Fruit fly (Drosophila melanogaster) Kc167 (cell line): ENCODE measurements around the gene CG17260.

Source experiments
- Myc ChIP-seq: fragments of >200 bp; optimal IDR thresholded peaks from 2 replicates; lab custom pipeline; 2017; ENCODE audit warnings: missing external identifiers
- Sin3A ChIP-seq: fragments of >200 bp; optimal IDR thresholded peaks from 2 replicates; lab custom pipeline; 2018; ENCODE audit warnings: missing external identifiers
- h ChIP-seq: fragments of >200 bp; optimal IDR thresholded peaks from 3 replicates; lab custom pipeline; 2018; ENCODE audit warnings: missing external identifiers
- insv ChIP-seq: fragments of >200 bp; optimal IDR thresholded peaks from 3 replicates; lab custom pipeline; 2018; ENCODE audit warnings: missing external identifiers
- psq ChIP-seq: fragments of >200 bp; optimal IDR thresholded peaks from 2 replicates; lab custom pipeline; 2017; ENCODE audit warnings: missing external identifiers
- ttk ChIP-seq: sonication (Bioruptor generic); optimal IDR thresholded peaks from 2 replicates; lab custom pipeline; 2017; ENCODE audit warnings: missing external identifiers

The CG17260 gene

DNA sequence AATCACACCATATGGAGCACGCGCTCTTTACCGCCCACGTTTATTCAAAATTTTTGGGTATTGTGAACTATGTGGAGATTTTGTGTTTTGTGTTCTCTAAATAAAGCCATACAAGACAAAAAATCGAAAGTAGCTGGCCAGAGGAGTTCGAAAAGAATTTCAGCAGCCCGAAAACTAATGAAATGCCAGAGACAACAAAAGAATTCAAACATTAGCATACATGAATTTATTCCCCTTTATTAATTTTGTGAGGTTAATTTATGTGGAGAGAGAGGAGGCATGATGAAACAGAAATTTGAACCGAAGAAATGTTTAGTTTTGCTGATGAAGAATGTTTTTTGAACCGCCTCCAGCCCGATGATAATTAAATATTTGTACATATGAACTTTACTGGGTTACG, 30.8 kb upstream of the CG17260 start:
- TF ChIP-seq Sin3A (lab: Kevin White, UChicago) (no peak), Myc (lab: Kevin White, UChicago) (no peak), h (lab: Kevin White, UChicago) (no peak), insv (no peak), psq (lab: Kevin White, UChicago) (no peak), ttk (lab: Kevin White, UChicago) (no peak)

DNA sequence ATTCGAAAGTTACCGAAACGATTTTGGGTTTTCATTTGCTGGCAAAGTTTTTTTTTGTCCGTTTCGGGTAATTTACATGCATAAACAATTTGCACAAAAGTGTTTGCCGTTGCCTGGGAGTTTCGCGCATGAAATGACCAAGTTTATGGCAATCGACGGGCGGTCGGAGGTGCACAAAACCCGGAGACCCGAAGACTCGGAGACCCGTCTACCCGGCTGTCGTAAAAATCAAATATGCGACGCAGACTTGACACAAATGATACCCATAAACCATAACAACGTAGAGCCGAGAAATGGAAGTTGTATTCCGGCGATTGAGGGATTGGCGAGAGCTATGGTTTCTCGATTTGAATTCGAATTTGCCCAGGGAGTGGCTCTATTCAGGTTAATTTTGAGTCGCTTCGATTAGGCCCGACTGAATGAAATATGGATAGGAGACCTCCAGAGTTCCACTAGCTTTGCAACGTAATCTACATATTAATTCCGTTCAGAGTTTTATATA, 30.1 kb upstream of the CG17260 start:
- TF ChIP-seq insv (no peak), h (lab: Kevin White, UChicago) (no peak), Sin3A (lab: Kevin White, UChicago) (no peak), ttk (lab: Kevin White, UChicago) (no peak), psq (lab: Kevin White, UChicago) (no peak), Myc (lab: Kevin White, UChicago) (no peak)

DNA sequence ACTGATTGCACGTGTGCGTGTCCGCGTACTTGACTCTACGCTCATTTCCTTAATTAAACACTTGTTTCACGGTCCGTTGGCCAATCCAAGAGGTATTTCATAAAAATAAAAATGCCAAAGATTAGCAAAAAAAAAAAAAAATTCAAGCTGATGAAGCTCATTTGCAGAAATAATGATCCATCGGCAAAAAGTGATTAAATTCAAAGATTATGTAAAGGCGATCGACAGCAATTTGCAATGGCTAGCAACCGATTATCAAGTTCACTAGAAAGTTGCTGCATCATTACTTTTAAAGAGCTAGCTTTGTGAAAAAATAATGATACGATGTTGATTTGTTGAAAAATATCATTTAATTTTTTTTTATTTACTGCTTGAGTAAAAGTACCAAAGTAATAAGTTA, 27.6 kb upstream of the CG17260 start:
- no peak for TF ChIP-seq insv
- no peak for TF ChIP-seq ttk (lab: Kevin White, UChicago)

DNA sequence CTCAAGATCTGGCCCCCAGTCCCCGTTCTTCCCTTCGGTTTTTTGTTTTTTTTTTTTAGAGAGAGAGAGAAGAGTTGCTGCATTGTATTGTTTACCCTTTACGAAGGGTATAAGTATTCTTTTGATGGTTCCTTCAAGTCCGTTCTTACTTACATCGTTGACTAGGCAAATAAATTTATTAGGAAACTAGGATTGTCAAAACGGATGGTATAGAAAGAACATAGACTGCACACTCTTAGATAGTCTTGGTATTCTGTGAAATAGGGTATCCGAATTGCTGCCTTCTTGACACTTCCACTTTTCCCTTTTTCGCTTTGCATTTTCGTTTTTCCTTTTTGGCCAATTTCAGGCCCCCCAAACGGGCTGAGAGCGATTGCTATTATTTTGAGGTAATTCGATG, 25.5 kb upstream of the CG17260 start:
- TF ChIP-seq ttk (lab: Kevin White, UChicago) (no peak), insv (no peak), Sin3A (lab: Kevin White, UChicago) (no peak), psq (lab: Kevin White, UChicago) (no peak), Myc (lab: Kevin White, UChicago) (no peak), h (lab: Kevin White, UChicago) (no peak)

DNA sequence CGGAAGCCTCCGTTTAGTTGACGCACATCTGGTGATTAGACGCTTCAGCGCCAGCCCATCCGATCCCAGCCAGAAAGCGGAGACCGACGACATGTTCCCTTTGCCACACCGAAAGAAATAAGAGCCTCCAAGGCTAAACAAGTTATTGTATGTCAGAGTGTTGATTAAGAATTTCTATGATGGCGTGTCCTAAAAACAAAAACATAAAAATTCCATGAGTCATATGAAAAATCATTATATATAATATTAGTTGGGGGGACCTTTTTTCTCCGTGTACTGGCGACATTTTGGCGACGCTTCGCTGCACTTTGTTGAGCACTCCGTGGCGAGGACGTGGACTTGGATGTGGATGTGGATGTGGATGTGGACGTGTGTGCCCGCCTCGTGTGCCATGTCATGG, 24.2 kb upstream of the CG17260 start:
- no peak for TF ChIP-seq ttk (lab: Kevin White, UChicago)
- no peak for TF ChIP-seq Sin3A (lab: Kevin White, UChicago)
- TF ChIP-seq h (lab: Kevin White, UChicago) = no peak
- TF ChIP-seq insv = no peak
- no peak for TF ChIP-seq Myc (lab: Kevin White, UChicago)
- TF ChIP-seq psq (lab: Kevin White, UChicago) = no peak

DNA sequence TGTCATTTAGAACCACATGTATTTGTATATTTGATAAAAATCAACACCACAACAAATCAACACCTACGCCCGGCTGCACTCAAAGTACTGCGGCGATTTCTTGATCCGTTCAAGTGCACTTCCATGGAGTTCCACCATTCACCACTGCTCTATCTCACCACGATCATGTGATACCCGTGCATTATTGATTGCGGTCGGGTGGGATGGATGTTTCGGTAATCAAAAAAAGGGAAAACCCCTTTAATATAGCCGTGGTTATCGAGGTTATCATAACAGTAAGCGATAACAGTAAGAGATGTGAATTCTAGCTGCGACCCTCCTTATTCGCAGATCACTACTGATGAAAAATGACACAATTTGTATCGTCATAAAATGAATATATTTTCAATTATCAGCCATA, 18.8 kb upstream of the CG17260 start, which contains the start of the genes CG17224 and CG17264:
CG17224 (minus strand) TSS at position 97 of the 400 bp plus-strand sequence.
CG17264 (plus strand) TSS at position 297 of the 400 bp plus-strand sequence.
- TF ChIP-seq ttk (lab: Kevin White, UChicago) (no peak), h (lab: Kevin White, UChicago) (no peak), insv (no peak), psq (lab: Kevin White, UChicago) (no peak), Myc (lab: Kevin White, UChicago) (no peak), Sin3A (lab: Kevin White, UChicago) (no peak)

DNA sequence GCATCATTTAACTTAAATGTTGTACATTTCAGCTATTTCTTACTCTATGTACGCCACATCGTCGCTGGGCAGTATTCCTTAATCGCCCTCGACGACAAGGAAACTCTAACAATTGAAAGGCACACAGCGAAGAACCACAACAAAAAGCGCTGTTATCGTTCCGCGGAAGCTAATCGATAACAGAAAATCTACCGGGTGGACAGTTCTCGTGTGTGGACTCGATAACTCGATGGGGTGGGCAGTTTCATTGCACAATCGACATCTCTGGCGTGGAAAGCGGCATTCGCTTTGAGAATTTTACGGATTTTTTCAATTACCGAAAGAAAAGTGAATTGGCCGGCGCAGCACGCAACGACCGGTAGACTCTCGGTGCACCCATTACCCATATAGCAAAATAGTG, 14.0 kb upstream of the CG17260 start, which contains the start of the genes alpha4GT1 and Prp40:
alpha4GT1 (minus strand) TSS at position 156 of the 400 bp plus-strand sequence.
Prp40 (plus strand) TSS at position 241 of the 400 bp plus-strand sequence.
- TF ChIP-seq Sin3A (lab: Kevin White, UChicago) (no peak), ttk (lab: Kevin White, UChicago) (no peak), psq (lab: Kevin White, UChicago) (no peak), h (lab: Kevin White, UChicago) (no peak), Myc (lab: Kevin White, UChicago) (no peak), insv (no peak)

DNA sequence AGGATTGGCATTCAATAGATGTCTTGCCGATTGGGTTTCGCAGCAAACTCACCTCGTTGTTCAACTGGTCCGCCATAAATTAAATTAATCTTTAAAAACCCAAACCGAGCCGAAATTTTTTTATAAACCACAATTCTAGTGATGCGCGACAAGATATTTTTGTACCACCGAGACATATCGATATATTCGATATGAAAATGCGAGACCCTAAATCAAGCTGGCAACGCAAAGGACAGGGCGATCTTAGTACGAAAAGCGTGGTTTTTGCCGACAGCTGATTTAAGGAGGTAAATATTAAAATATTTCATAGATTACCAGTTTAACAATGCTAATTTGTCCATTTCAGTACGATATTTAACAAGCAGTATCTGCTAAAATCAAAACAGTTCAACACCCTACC, 8.0 kb upstream of the CG17260 start, which contains the start of the genes Sf3b2 and CG17219:
Sf3b2 (minus strand) TSS at position 157 of the 400 bp plus-strand sequence.
CG17219 (plus strand) TSS at position 242 of the 400 bp plus-strand sequence.
- TF ChIP-seq Myc (lab: Kevin White, UChicago) = no peak
- TF ChIP-seq psq (lab: Kevin White, UChicago) = no peak
- no peak for TF ChIP-seq ttk (lab: Kevin White, UChicago)
- no peak for TF ChIP-seq h (lab: Kevin White, UChicago)
- no peak for TF ChIP-seq insv
- no peak for TF ChIP-seq Sin3A (lab: Kevin White, UChicago)

DNA sequence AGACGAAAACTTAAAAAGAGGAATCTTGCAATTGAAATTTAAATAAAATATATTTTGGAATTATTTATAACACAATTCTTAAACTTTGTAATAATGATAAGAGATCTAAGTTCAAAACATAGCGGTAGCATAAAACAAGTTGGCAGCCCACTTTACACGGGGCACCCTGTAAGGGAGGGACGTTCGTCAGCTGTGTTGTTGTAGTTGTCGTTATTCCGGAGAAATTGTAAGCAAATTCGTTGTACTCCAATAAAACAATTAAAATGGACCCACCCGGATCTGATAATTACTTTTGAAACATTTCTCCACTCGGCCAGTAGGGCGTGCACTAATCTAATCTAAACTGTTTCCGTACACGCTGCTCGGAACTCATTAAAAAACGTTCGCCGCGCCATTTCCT, 6.7 kb upstream of the CG17260 start, which contains the start of gene GABPI:
GABPI (plus strand) TSS at position 190 of the 400 bp plus-strand sequence.
- TF ChIP-seq h (lab: Kevin White, UChicago) = no peak
- TF ChIP-seq psq (lab: Kevin White, UChicago) = no peak
- TF ChIP-seq insv = no peak
- no peak for TF ChIP-seq Myc (lab: Kevin White, UChicago)
- TF ChIP-seq ttk (lab: Kevin White, UChicago) = no peak
- no peak for TF ChIP-seq Sin3A (lab: Kevin White, UChicago)

DNA sequence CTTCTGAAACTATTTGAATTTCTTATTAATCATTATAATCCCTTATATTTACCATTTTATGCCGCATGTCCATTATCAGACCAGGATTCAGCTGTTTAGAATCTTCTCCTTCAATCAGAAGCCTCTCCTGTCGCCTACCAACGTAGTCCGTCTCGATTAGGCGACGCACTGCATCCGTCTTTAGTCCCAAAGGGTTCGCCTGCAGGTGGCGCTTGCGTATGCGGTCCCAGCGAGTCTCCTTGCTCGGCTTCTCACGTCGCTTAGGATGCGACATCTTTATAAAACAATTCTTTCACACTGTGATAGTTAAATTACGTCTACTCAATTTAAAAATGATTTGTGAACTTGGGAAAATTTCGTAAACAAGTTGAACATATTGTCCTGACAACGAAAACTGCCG, 2.1 kb upstream of the CG17260 start, which contains the start of gene CG17258:
CG17258 (minus strand) TSS at position 380 of the 400 bp plus-strand sequence.
- no peak for TF ChIP-seq Myc (lab: Kevin White, UChicago)

DNA sequence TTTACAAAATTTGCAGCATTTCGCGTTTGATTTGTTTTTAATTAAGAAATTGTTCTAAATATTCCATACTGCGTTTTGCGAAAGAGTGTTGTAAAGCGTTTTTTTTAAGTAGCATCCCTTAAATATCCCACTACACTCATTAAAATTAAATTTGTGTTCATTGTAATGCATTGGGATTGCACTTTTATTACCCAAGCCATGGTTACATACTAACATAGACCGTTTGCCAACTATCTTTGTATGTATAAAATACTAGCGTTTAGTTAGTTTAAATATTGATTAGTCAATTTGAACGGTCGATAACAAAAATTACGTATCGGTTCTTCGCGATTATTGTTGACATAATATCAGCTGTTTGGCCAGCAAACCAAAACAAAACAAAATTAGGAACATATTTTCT, 2.7 kb downstream of the CG17260 start, which contains the start of the genes cnir and CG17221:
cnir (minus strand) TSS at position 39 of the 400 bp plus-strand sequence.
CG17221 (plus strand) TSS at position 203 of the 400 bp plus-strand sequence.
- TF ChIP-seq Myc (lab: Kevin White, UChicago) (no peak), insv (no peak), ttk (lab: Kevin White, UChicago) (no peak), psq (lab: Kevin White, UChicago) (no peak), Sin3A (lab: Kevin White, UChicago) (no peak), h (lab: Kevin White, UChicago) (no peak)

DNA sequence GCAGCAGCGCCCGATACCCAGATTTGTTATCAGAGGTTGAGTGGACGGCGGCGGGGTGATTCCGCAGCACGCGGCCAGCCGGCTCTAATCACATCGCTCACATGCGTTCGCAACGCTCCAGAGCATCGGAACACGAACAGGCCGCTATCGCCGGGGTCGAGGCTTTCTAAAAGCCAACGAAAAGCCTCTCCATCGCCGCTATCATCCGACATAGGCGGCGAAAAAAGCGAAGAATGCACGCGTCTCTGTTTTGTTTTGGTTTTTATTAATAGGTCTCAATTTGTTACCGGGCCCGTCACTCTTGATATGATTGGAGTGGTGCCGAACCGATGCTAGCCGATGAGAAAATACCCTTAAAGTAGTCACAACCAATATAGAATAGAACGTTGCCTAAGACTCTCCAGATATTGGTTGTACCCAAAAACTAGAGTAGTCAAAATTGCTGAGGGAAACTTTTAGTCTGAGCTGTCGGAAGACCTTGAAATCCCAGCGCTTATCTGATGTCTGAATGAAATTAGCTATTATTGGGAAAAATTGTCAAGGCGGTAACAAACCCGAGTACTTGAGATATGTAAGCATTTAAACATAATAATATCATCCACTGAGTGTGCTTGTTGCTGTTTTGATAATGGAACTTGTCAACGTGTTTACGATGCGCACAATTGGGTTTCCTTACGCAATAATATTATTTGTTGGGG, 5.0 kb downstream of the CG17260 start, which contains the start of gene CG17261:
CG17261 (plus strand) TSS at position 634 of the 698 bp plus-strand sequence.
- TF ChIP-seq psq (lab: Kevin White, UChicago) = no peak
- no peak for TF ChIP-seq Myc (lab: Kevin White, UChicago)
- no peak for TF ChIP-seq Sin3A (lab: Kevin White, UChicago)
- no peak for TF ChIP-seq ttk (lab: Kevin White, UChicago)
- no peak for TF ChIP-seq h (lab: Kevin White, UChicago)
- no peak for TF ChIP-seq insv
